Fruit fly (Drosophila melanogaster): ENCODE data around the gene frac.

DNA sequence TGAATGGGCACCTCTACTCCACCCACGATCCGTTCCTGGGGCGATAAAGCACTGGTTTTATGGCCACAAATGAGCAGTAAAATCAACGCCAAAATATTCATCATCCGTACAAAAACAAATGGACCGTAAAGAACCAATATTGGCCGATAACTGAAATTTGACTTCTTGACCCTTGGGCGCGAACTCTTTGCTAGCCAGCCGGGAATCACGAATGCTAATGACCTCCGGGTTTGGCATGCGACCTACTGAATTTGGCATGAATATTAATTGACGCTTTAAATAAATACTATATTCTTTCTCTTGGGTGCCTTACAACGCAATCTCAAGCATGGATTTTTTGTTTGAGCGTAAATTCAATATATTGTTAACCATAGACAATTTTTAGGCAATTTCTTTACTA, 22.7 kb upstream of the frac start, which contains the start of gene CG16998:
- TF ChIP-seq CG8119 (GFP tag; IDR thresholded peaks at IDR 0.05) (no peak), OdsH (GFP tag; optimal IDR thresholded peaks at IDR 0.05) (no peak), CG6854 (GFP tag; optimal IDR thresholded peaks at IDR 0.05) (no peak), CG7368 (GFP tag; optimal IDR thresholded peaks at IDR 0.05) (no peak), CG9139 (GFP tag; optimal IDR thresholded peaks at IDR 0.05) (no peak), Eip78C (GFP tag) (no peak), CG32006 (GFP tag; optimal IDR thresholded peaks at IDR 0.05) (no peak), Hr4 (GFP tag; optimal IDR thresholded peaks at IDR 0.05) (no peak), CG6808 (GFP tag; optimal IDR thresholded peaks at IDR 0.05) (no peak), CG8632 (GFP tag; optimal IDR thresholded peaks at IDR 0.05) (no peak), Sox102F (GFP tag; optimal IDR thresholded peaks at IDR 0.05) (no peak), Hr38 (GFP tag; optimal IDR thresholded peaks at IDR 0.05) (no peak), fd59A (GFP tag; optimal IDR thresholded peaks at IDR 0.05) (no peak)
